Worm (Caenorhabditis elegans) whole organism, early embryonic: Measurements from ENCODE around the gene scav-5.

Source experiments
- B0310.2 ChIP-seq: sonication (generic microtip); optimal IDR thresholded peaks from 2 replicates; lab custom pipeline; 2016; ENCODE audit warnings: mild to moderate bottlenecking, missing genetic modification characterization, missing compliant biosample characterization
- F13C5.2 ChIP-seq: sonication (generic microtip); optimal IDR thresholded peaks from 2 replicates; lab custom pipeline; 2017; ENCODE audit warnings: mild to moderate bottlenecking, missing genetic modification characterization, inconsistent platforms, missing compliant biosample characterization
- aly-1 ChIP-seq: sonication (generic microtip); optimal IDR thresholded peaks from 2 replicates; lab custom pipeline; 2016; ENCODE audit warnings: missing genetic modification characterization, missing compliant biosample characterization
- ama-1 ChIP-seq: fragments of 150-350 bp; optimal IDR thresholded peaks from 2 replicates; lab custom pipeline; 2014
- ceh-13 ChIP-seq: fragments of 200-800 bp; sonication (Bioruptor generic); optimal IDR thresholded peaks from 2 replicates; lab custom pipeline; 2018; ENCODE audit warnings: mild to moderate bottlenecking, missing genetic modification characterization, missing compliant biosample characterization
- ceh-36 ChIP-seq: sonication (generic microtip); optimal IDR thresholded peaks from 2 replicates; lab custom pipeline; 2016; ENCODE audit warnings: missing genetic modification characterization, inconsistent platforms, missing compliant biosample characterization
- ets-7 ChIP-seq: sonication (generic microtip); optimal IDR thresholded peaks from 2 replicates; lab custom pipeline; 2016; ENCODE audit warnings: missing genotype, missing genetic modification characterization, missing compliant biosample characterization
- flt-1 ChIP-seq: fragments of 200-800 bp; sonication (Bioruptor generic); IDR thresholded peaks from 2 replicates; pipeline ENCODE4 v1.3.6; 2022; ENCODE audit warnings: missing genetic modification characterization, missing compliant biosample characterization
- hmbx-1 ChIP-seq: sonication (generic microtip); optimal IDR thresholded peaks from 2 replicates; lab custom pipeline; 2016; ENCODE audit warnings: mild to moderate bottlenecking, missing genetic modification characterization, missing compliant biosample characterization
- hmg-4 ChIP-seq: fragments of 200-800 bp; sonication (Bioruptor generic); optimal IDR thresholded peaks from 2 replicates; lab custom pipeline; 2018; ENCODE audit warnings: mild to moderate bottlenecking, missing genetic modification characterization, missing compliant biosample characterization
- hnd-1 ChIP-seq: sonication (generic microtip); optimal IDR thresholded peaks from 2 replicates; lab custom pipeline; 2016; ENCODE audit warnings: missing genetic modification characterization, missing compliant biosample characterization
- pes-1 ChIP-seq: fragments of 200-800 bp; sonication (Bioruptor generic); IDR thresholded peaks from 2 replicates; pipeline ENCODE4 v1.3.6; 2022; ENCODE audit warnings: missing genetic modification reagents, missing genetic modification characterization, missing compliant biosample characterization
- scrt-1 ChIP-seq: fragments of 200-800 bp; sonication (Bioruptor generic); IDR thresholded peaks from 2 replicates; pipeline ENCODE4 v1.3.6; 2022; ENCODE audit warnings: missing genetic modification characterization, missing compliant biosample characterization
- sea-1 ChIP-seq: fragments of 200-800 bp; sonication (Bioruptor generic); conservative IDR thresholded peaks from 2 replicates; pipeline ENCODE4 v1.3.6; 2022; ENCODE audit warnings: missing genetic modification characterization, missing compliant biosample characterization
- tbx-11 ChIP-seq: fragments of 200-800 bp; sonication (Bioruptor generic); IDR thresholded peaks from 2 replicates; pipeline ENCODE4 v1.3.6; 2022; ENCODE audit warnings: missing genetic modification characterization, missing compliant biosample characterization
- tbx-37 ChIP-seq: fragments of 200-800 bp; sonication (Bioruptor generic); conservative IDR thresholded peaks from 2 replicates; pipeline ENCODE4 v1.3.6; 2022; ENCODE audit warnings: missing genetic modification reagents, missing genetic modification characterization, missing compliant biosample characterization
- tra-4 ChIP-seq: sonication (generic microtip); optimal IDR thresholded peaks from 2 replicates; lab custom pipeline; 2017; ENCODE audit warnings: missing genetic modification characterization, missing compliant biosample characterization

Gene scav-5

ce11 chrX:9842102-9842501, 16.1 kb upstream of the scav-5 start:
- TF ChIP-seq hnd-1 (no peak), aly-1 (tag; lab: Kevin White, UChicago) (no peak), pes-1 (GFP tag; lab: Robert Waterston, UW) (no peak), ets-7 (tag; lab: Kevin White, UChicago) (no peak), tbx-11 (GFP tag; lab: Robert Waterston, UW) (no peak), ama-1 (lab: Kevin White, UChicago) (no peak), hmbx-1 (tag; lab: Kevin White, UChicago) (no peak), tra-4 (tag; lab: Kevin White, UChicago) (no peak), B0310.2 (tag; lab: Kevin White, UChicago) (no peak), flt-1 (no peak), ceh-36 (tag; lab: Kevin White, UChicago) (no peak), sea-1 (no peak), F13C5.2 (tag; lab: Kevin White, UChicago) (no peak), hmg-4 (GFP tag; lab: Kevin White, UChicago) (no peak), scrt-1 (GFP tag; lab: Robert Waterston, UW) (no peak), ceh-13 (no peak), tbx-37 (GFP tag; lab: Robert Waterston, UW) (no peak)

ce11 chrX:9843568-9843967, 14.6 kb upstream of the scav-5 start:
- TF ChIP-seq aly-1 (tag; lab: Kevin White, UChicago) (no peak), tra-4 (tag; lab: Kevin White, UChicago) (no peak), ceh-13 (no peak), hmbx-1 (tag; lab: Kevin White, UChicago) (no peak), pes-1 (GFP tag; lab: Robert Waterston, UW) (no peak), ets-7 (tag; lab: Kevin White, UChicago) (no peak), ceh-36 (tag; lab: Kevin White, UChicago) (no peak), B0310.2 (tag; lab: Kevin White, UChicago) (no peak), tbx-37 (GFP tag; lab: Robert Waterston, UW) (no peak), flt-1 (no peak)

- TF ChIP-seq tbx-11 (GFP tag; lab: Robert Waterston, UW) (no peak), tra-4 (tag; lab: Kevin White, UChicago) (no peak), pes-1 (GFP tag; lab: Robert Waterston, UW) (no peak), flt-1 (no peak), tbx-37 (GFP tag; lab: Robert Waterston, UW) (no peak), hmbx-1 (tag; lab: Kevin White, UChicago) (no peak), B0310.2 (tag; lab: Kevin White, UChicago) (no peak), aly-1 (tag; lab: Kevin White, UChicago) (no peak), ets-7 (tag; lab: Kevin White, UChicago) (no peak), sea-1 (no peak), hmg-4 (GFP tag; lab: Kevin White, UChicago) (no peak), hnd-1 (no peak)
Measured at ce11 chrX:9845916-9846315, 12.2 kb upstream of the scav-5 start.

ce11 chrX:9846975-9847374, 11.2 kb upstream of the scav-5 start, which contains the start of gene vab-15:
TSS of gene vab-15 (plus strand) at chrX:9847275.
- TF ChIP-seq ceh-36 (tag; lab: Kevin White, UChicago) (peak; percentile 34), ets-7 (tag; lab: Kevin White, UChicago) (no peak), hmg-4 (GFP tag; lab: Kevin White, UChicago) (no peak), tbx-37 (GFP tag; lab: Robert Waterston, UW) (no peak)

ce11 chrX:9848214-9848789, 9.9 kb upstream of the scav-5 start:
- no peak for TF ChIP-seq hmbx-1 (tag; lab: Kevin White, UChicago)
- TF ChIP-seq ceh-36 (tag; lab: Kevin White, UChicago), result no peak
- TF ChIP-seq tbx-11 (GFP tag; lab: Robert Waterston, UW), result no peak
- TF ChIP-seq tbx-37 (GFP tag; lab: Robert Waterston, UW), result no peak
- no peak for TF ChIP-seq tra-4 (tag; lab: Kevin White, UChicago)
- TF ChIP-seq flt-1, result no peak
- no peak for TF ChIP-seq ceh-13
- no peak for TF ChIP-seq aly-1 (tag; lab: Kevin White, UChicago)
- TF ChIP-seq pes-1 (GFP tag; lab: Robert Waterston, UW), result no peak
- TF ChIP-seq hmg-4 (GFP tag; lab: Kevin White, UChicago), result no peak
- no peak for TF ChIP-seq hnd-1
- TF ChIP-seq F13C5.2 (tag; lab: Kevin White, UChicago), result no peak
- no peak for TF ChIP-seq B0310.2 (tag; lab: Kevin White, UChicago)
- no peak for TF ChIP-seq scrt-1 (GFP tag; lab: Robert Waterston, UW)
- no peak for TF ChIP-seq sea-1
- no peak for TF ChIP-seq ama-1 (lab: Kevin White, UChicago)
- no peak for TF ChIP-seq ets-7 (tag; lab: Kevin White, UChicago)

- no peak for TF ChIP-seq ets-7 (tag; lab: Kevin White, UChicago)
Measured at ce11 chrX:9850258-9850657, 7.9 kb upstream of the scav-5 start, which contains the start of gene lec-8. TSS of gene lec-8 (plus strand) at chrX:9850571.

- no peak for TF ChIP-seq tbx-37 (GFP tag; lab: Robert Waterston, UW)
Measured at ce11 chrX:9851745-9852330, 6.3 kb upstream of the scav-5 start, which contains the start of gene lec-7. TSS of gene lec-7 (plus strand) at chrX:9852041.

ce11 chrX:9856618-9857017, 1.5 kb upstream of the scav-5 start, which contains the start of gene R07B1.11:
TSS of gene R07B1.11 (plus strand) at chrX:9856918.
- TF ChIP-seq tbx-37 (GFP tag; lab: Robert Waterston, UW), result no peak
